Worm (Caenorhabditis elegans) whole organism, mixed stage, embryonic: ENCODE measurements around the gene mdt-4.

Experiments
- bed-3 ChIP-seq: fragments of 200-800 bp; sonication (Bioruptor generic); optimal IDR thresholded peaks from 3 replicates; lab custom pipeline; 2018; ENCODE audit warnings: mild to moderate bottlenecking, missing genetic modification characterization, moderate library complexity, missing compliant biosample characterization
- ceh-43 ChIP-seq: fragments of 200-800 bp; sonication (Bioruptor generic); optimal IDR thresholded peaks from 2 replicates; lab custom pipeline; 2018; ENCODE audit warnings: mild to moderate bottlenecking, missing genetic modification characterization, moderate library complexity, missing compliant biosample characterization
- lsy-2 ChIP-seq: fragments of 150-350 bp; optimal IDR thresholded peaks from 2 replicates; lab custom pipeline; 2014; ENCODE audit warnings: missing biosample characterization, missing genetic modification characterization

ce11 chrII:4924729-4925128 lies 19.0 kb downstream of the mdt-4 start:
- TF ChIP-seq ceh-43 (GFP tag; lab: Kevin White, UChicago) (no peak), bed-3 (no peak), lsy-2 (tag; lab: Kevin White, UChicago) (no peak)
